Worm (Caenorhabditis elegans) whole organism, L1 larva: ENCODE results near the gene pgp-11.

Experiments used
- C04F5.9 ChIP-seq: sonication (generic microtip); optimal IDR thresholded peaks from 2 replicates; lab custom pipeline; 2016; ENCODE audit warnings: missing genetic modification characterization, missing compliant biosample characterization
- F16B12.6 ChIP-seq: fragments of 150-350 bp; optimal IDR thresholded peaks from 2 replicates; lab custom pipeline; 2014; ENCODE audit warnings: missing biosample characterization, missing genetic modification characterization
- Y116A8C.19 ChIP-seq: sonication (generic microtip); optimal IDR thresholded peaks from 2 replicates; lab custom pipeline; 2016; ENCODE audit warnings: missing compliant biosample characterization, missing genetic modification characterization, borderline replicate concordance
- aha-1 ChIP-seq: fragments of 150-350 bp; optimal IDR thresholded peaks from 2 replicates; lab custom pipeline; 2014; ENCODE audit warnings: missing biosample characterization, missing genetic modification characterization
- alr-1 ChIP-seq: fragments of 200-800 bp; sonication (Bioruptor generic); optimal IDR thresholded peaks from 2 replicates; lab custom pipeline; 2018; ENCODE audit warnings: borderline replicate concordance, mild to moderate bottlenecking, missing genetic modification characterization, missing compliant biosample characterization
- ceh-8 ChIP-seq: fragments of 200-800 bp; sonication (Bioruptor generic); optimal IDR thresholded peaks from 2 replicates; lab custom pipeline; 2018; ENCODE audit warnings: mild to moderate bottlenecking, missing genetic modification characterization, moderate library complexity, missing compliant biosample characterization
- ceh-82 ChIP-seq, 3 experiments: fragments of 150-350 bp in 1 of 3; sonication (generic microtip) in 2 of 3; optimal IDR thresholded peaks; 2 replicates each; lab custom pipeline; 2014 to 2017; ENCODE audit warnings: missing biosample characterization in 3 of 3, missing genetic modification characterization in 3 of 3
- ceh-88 ChIP-seq: fragments of 200-800 bp; sonication (Bioruptor generic); IDR thresholded peaks from 2 replicates; pipeline ENCODE4 v1.3.6; 2022; ENCODE audit warnings: missing genetic modification characterization, missing compliant biosample characterization
- ces-1 ChIP-seq: fragments of 150-350 bp; optimal IDR thresholded peaks from 2 replicates; lab custom pipeline; 2014; ENCODE audit warnings: missing biosample characterization, missing genetic modification reagents, missing genetic modification characterization
- dpl-1 ChIP-seq, 3 experiments: fragments of 150-350 bp in 2 of 3; sonication (generic microtip) in 1 of 3; optimal IDR thresholded peaks; 2 replicates each; lab custom pipeline; 2014 to 2017; ENCODE audit warnings: missing biosample characterization in 3 of 3, missing genetic modification characterization in 3 of 3, missing genetic modification reagents in 3 of 3
- efl-1 ChIP-seq, 4 experiments: fragments of 150-350 bp; optimal IDR thresholded peaks in 3 of 4; peaks in 1 of 4; 1 replicate in 1 of 4; 2 replicates in 3 of 4; lab custom pipeline; 2014; ENCODE audit warnings: missing biosample characterization in 2 of 4, missing genetic modification characterization in 2 of 4, missing genetic modification reagents in 2 of 4
- egl-13 ChIP-seq: sonication (generic microtip); optimal IDR thresholded peaks from 2 replicates; lab custom pipeline; 2016; ENCODE audit warnings: missing genotype, missing genetic modification reagents, missing genetic modification characterization, missing compliant biosample characterization
- egl-27 ChIP-seq, 2 experiments: fragments of 150-350 bp in 1 of 2; sonication (generic microtip); optimal IDR thresholded peaks; 3 replicates each; lab custom pipeline; 2017 to 2018; ENCODE audit warnings: missing biosample characterization in 2 of 2, missing genetic modification characterization in 2 of 2, missing genetic modification reagents in 2 of 2
- fkh-8 ChIP-seq: sonication (generic microtip); optimal IDR thresholded peaks from 2 replicates; lab custom pipeline; 2016; ENCODE audit warnings: mild to moderate bottlenecking, missing genetic modification characterization, missing compliant biosample characterization
- fos-1 ChIP-seq: fragments of 150-350 bp; optimal IDR thresholded peaks from 2 replicates; lab custom pipeline; 2014; ENCODE audit warnings: missing biosample characterization, missing genetic modification characterization
- grh-1 ChIP-seq: fragments of 200-800 bp; sonication (Bioruptor generic); IDR thresholded peaks from 2 replicates; pipeline ENCODE4 v1.3.6; 2022; ENCODE audit warnings: missing genetic modification reagents, missing genetic modification characterization, missing compliant biosample characterization
- hpl-2 ChIP-seq: fragments of 150-350 bp; optimal IDR thresholded peaks from 2 replicates; lab custom pipeline; 2014; ENCODE audit warnings: missing biosample characterization, missing genetic modification reagents, missing genetic modification characterization
- irx-1 ChIP-seq: sonication (generic microtip); optimal IDR thresholded peaks from 2 replicates; lab custom pipeline; 2016; ENCODE audit warnings: missing genetic modification characterization, missing compliant biosample characterization
- isw-1 ChIP-seq: fragments of 200-800 bp; sonication (Bioruptor generic); IDR thresholded peaks from 2 replicates; pipeline ENCODE4 v1.3.6; 2022; ENCODE audit warnings: missing genetic modification characterization, missing compliant biosample characterization
- lin-14 ChIP-seq: fragments of 200-800 bp; sonication (Bioruptor generic); optimal IDR thresholded peaks from 2 replicates; lab custom pipeline; 2018; ENCODE audit warnings: mild to moderate bottlenecking, missing genetic modification characterization, moderate library complexity, missing compliant biosample characterization
- lin-15B ChIP-seq: fragments of 150-350 bp; sonication (generic microtip); optimal IDR thresholded peaks from 3 replicates; lab custom pipeline; 2014; ENCODE audit warnings: missing biosample characterization, missing genetic modification characterization
- lin-39 ChIP-seq: fragments of 150-350 bp; optimal IDR thresholded peaks from 2 replicates; lab custom pipeline; 2014; ENCODE audit warnings: missing biosample characterization, missing genetic modification reagents, missing genetic modification characterization
- lir-3 ChIP-seq: sonication (generic microtip); optimal IDR thresholded peaks from 2 replicates; lab custom pipeline; 2016; ENCODE audit warnings: mild to moderate bottlenecking, missing genetic modification characterization, moderate library complexity, missing compliant biosample characterization; ENCODE audit not compliant: poor library complexity
- lsy-2 ChIP-seq, 2 experiments: fragments of 150-350 bp; optimal IDR thresholded peaks; 2 replicates each; lab custom pipeline; 2014; ENCODE audit warnings: missing biosample characterization in 2 of 2, missing genetic modification characterization in 2 of 2
- mab-9 ChIP-seq: fragments of 200-800 bp; sonication (Bioruptor generic); IDR thresholded peaks from 2 replicates; pipeline ENCODE4 v1.3.6; 2022; ENCODE audit warnings: missing genetic modification reagents, missing genetic modification characterization, missing compliant biosample characterization
- mdl-1 ChIP-seq, 2 experiments: fragments of 150-350 bp; optimal IDR thresholded peaks; 2 replicates each; lab custom pipeline; 2014 to 2017; ENCODE audit warnings: missing biosample characterization in 2 of 2, missing genetic modification characterization in 2 of 2, inconsistent platforms in 1 of 2
- nhr-19 ChIP-seq: fragments of 200-800 bp; sonication (Bioruptor generic); conservative IDR thresholded peaks from 2 replicates; pipeline ENCODE4 v1.3.6; 2022; ENCODE audit warnings: missing genetic modification characterization, missing compliant biosample characterization
- nhr-20 ChIP-seq: sonication (generic microtip); optimal IDR thresholded peaks from 2 replicates; lab custom pipeline; 2016; ENCODE audit warnings: mild to moderate bottlenecking, missing genetic modification characterization, missing compliant biosample characterization
- nhr-237 ChIP-seq: fragments of 150-350 bp; optimal IDR thresholded peaks from 2 replicates; lab custom pipeline; 2014; ENCODE audit warnings: missing biosample characterization, missing genetic modification characterization
- nhr-47 ChIP-seq: sonication (generic microtip); optimal IDR thresholded peaks from 2 replicates; lab custom pipeline; 2016; ENCODE audit warnings: mild to moderate bottlenecking, missing genetic modification characterization, moderate library complexity, missing compliant biosample characterization
- nhr-71 ChIP-seq: sonication (generic microtip); optimal IDR thresholded peaks from 2 replicates; lab custom pipeline; 2016; ENCODE audit warnings: mild to moderate bottlenecking, missing genetic modification characterization, moderate library complexity, missing compliant biosample characterization
- nhr-77 ChIP-seq: fragments of 150-350 bp; optimal IDR thresholded peaks from 2 replicates; lab custom pipeline; 2014; ENCODE audit warnings: missing biosample characterization, missing genetic modification characterization
- nhr-84 ChIP-seq: sonication (generic microtip); optimal IDR thresholded peaks from 2 replicates; lab custom pipeline; 2017; ENCODE audit warnings: missing biosample characterization, missing genetic modification characterization
- nhr-85 ChIP-seq: sonication (generic microtip); peaks from one replicate; lab custom pipeline; 2016; ENCODE audit warnings: missing genetic modification characterization, inconsistent platforms, missing compliant biosample characterization
- nhr-90 ChIP-seq: sonication (generic microtip); optimal IDR thresholded peaks from 2 replicates; lab custom pipeline; 2016; ENCODE audit warnings: mild to moderate bottlenecking, missing genetic modification characterization, missing compliant biosample characterization; ENCODE audit not compliant: poor library complexity
- pax-3 ChIP-seq: fragments of 200-800 bp; sonication (Bioruptor generic); optimal IDR thresholded peaks from 2 replicates; lab custom pipeline; 2018; ENCODE audit warnings: mild to moderate bottlenecking, missing genetic modification characterization, moderate library complexity, missing compliant biosample characterization
- skn-1 ChIP-seq: fragments of 150-350 bp; optimal IDR thresholded peaks from 2 replicates; lab custom pipeline; 2014; ENCODE audit warnings: missing biosample characterization, missing genetic modification characterization
- snpc-4 ChIP-seq: fragments of 150-350 bp; optimal IDR thresholded peaks from 2 replicates; lab custom pipeline; 2014; ENCODE audit warnings: missing biosample characterization, missing genetic modification characterization
- snu-23 ChIP-seq: sonication (generic microtip); optimal IDR thresholded peaks from 2 replicates; lab custom pipeline; 2016; ENCODE audit warnings: missing genetic modification characterization, missing compliant biosample characterization
- sptf-1 ChIP-seq: fragments of 150-350 bp; optimal IDR thresholded peaks from 2 replicates; lab custom pipeline; 2014; ENCODE audit warnings: missing biosample characterization, missing genetic modification characterization
- sup-37 ChIP-seq: fragments of 200-800 bp; sonication (Bioruptor generic); optimal IDR thresholded peaks from 2 replicates; lab custom pipeline; 2018; ENCODE audit warnings: mild to moderate bottlenecking, missing genetic modification characterization, missing compliant biosample characterization
- swsn-7 ChIP-seq: sonication (generic microtip); optimal IDR thresholded peaks from 2 replicates; lab custom pipeline; 2016; ENCODE audit warnings: missing genetic modification characterization, missing compliant biosample characterization
- tbx-2 ChIP-seq: sonication (generic microtip); optimal IDR thresholded peaks from 2 replicates; lab custom pipeline; 2016; ENCODE audit warnings: missing genetic modification characterization, missing compliant biosample characterization
- tlp-1 ChIP-seq: fragments of 150-350 bp; optimal IDR thresholded peaks from 2 replicates; lab custom pipeline; 2014; ENCODE audit warnings: missing biosample characterization, missing genetic modification characterization
- unc-130 ChIP-seq: fragments of 150-350 bp; optimal IDR thresholded peaks from 2 replicates; lab custom pipeline; 2017; ENCODE audit warnings: missing biosample characterization, missing genetic modification characterization, inconsistent platforms
- unc-62 ChIP-seq: fragments of 150-350 bp; optimal IDR thresholded peaks from 2 replicates; lab custom pipeline; 2014; ENCODE audit warnings: missing biosample characterization, missing genetic modification reagents, missing genetic modification characterization
- unc-98 ChIP-seq: fragments of 200-800 bp; sonication (Bioruptor generic); IDR thresholded peaks from 2 replicates; pipeline ENCODE4 v1.3.6; 2022; ENCODE audit warnings: missing genetic modification characterization, missing compliant biosample characterization
- xbp-1 ChIP-seq: sonication (generic microtip); optimal IDR thresholded peaks from 2 replicates; lab custom pipeline; 2016; ENCODE audit warnings: missing genetic modification characterization, missing compliant biosample characterization
- ztf-11 ChIP-seq, 2 experiments: sonication (generic microtip); optimal IDR thresholded peaks; 2 replicates each; lab custom pipeline; 2016 to 2017; ENCODE audit warnings: missing genetic modification characterization in 2 of 2, missing biosample characterization in 1 of 2, missing compliant biosample characterization in 1 of 2

The pgp-11 gene

DNA sequence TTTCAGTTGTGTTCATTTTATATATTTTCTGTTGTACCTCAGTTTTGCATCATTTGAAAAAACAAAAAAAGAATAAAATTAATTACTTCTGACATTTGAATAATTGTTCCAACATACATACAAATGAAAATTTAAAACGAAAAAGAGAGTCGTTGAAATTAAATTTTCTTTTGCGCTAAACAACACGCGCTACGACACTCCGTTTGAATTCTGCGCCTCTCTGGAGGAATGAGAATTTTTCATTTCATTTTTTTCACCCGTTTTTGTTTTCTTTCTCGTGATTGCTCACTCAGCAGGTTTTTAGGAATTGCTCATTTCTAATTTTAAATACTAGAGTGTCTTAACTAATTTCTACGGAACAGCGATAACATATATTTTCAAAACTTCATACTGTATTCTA lies 37.6 kb upstream of the pgp-11 start (continued):
- TF ChIP-seq dpl-1 (GFP tag; optimal IDR thresholded peaks at IDR 0.05; lab: Kevin White, UChicago) (peak in 2 of 3 experiments; percentile 12 to 42), ceh-82 (tag; optimal IDR thresholded peaks at IDR 0.05; lab: Kevin White, UChicago) (peak in 1 of 3 experiments; percentile 16), swsn-7 (peak; percentile 48), nhr-85 (tag; lab: Kevin White, UChicago) (peak; percentile 54)

ce11 chrII:8039416-8039815 lies 35.4 kb upstream of the pgp-11 start, which contains the start of the genes ubh-4 and algn-6:
Gene ubh-4, minus strand, starts transcription at chrII:8039597.
Gene algn-6, plus strand, starts transcription at chrII:8039802.
- TF ChIP-seq mab-9 (no peak), snu-23 (peak; percentile 69), sptf-1 (no peak), fkh-8 (tag; lab: Kevin White, UChicago) (peak; percentile 49), sup-37 (no peak), hpl-2 (GFP tag; lab: Kevin White, UChicago) (no peak), lir-3 (tag; lab: Kevin White, UChicago) (peak; percentile 80), ceh-8 (no peak), snpc-4 (tag; lab: Kevin White, UChicago) (peak; percentile 8), nhr-20 (tag; lab: Kevin White, UChicago) (peak; percentile 72), xbp-1 (tag; lab: Kevin White, UChicago) (peak; percentile 63), egl-13 (tag; lab: Kevin White, UChicago) (peak; percentile 13), unc-98 (no peak), Y116A8C.19 (tag; lab: Kevin White, UChicago) (no peak), ztf-11 (tag; optimal IDR thresholded peaks at IDR 0.05; lab: Kevin White, UChicago) (peak in 1 of 2 experiments; percentile 43), ces-1 (no peak), efl-1 (optimal IDR thresholded peaks at IDR 0.05; lab: Kevin White, UChicago) (peak; percentile 67), efl-1 (GFP tag; optimal IDR thresholded peaks at IDR 0.05 in 1 of 2; lab: Kevin White, UChicago) (peak; percentile 63 to 96), skn-1 (tag; lab: Kevin White, UChicago) (peak; percentile 31), nhr-237 (tag; lab: Kevin White, UChicago) (no peak), isw-1 (GFP tag; lab: Robert Waterston, UW) (peak; percentile 34), unc-62 (no peak), pax-3 (tag; lab: Kevin White, UChicago) (peak; percentile 65), nhr-19 (GFP tag; lab: Robert Waterston, UW) (peak; percentile 50), irx-1 (peak; percentile 44), nhr-77 (tag; lab: Kevin White, UChicago) (peak; percentile 38), lin-39 (no peak), fos-1 (tag; lab: Kevin White, UChicago) (no peak), aha-1 (tag; lab: Kevin White, UChicago) (no peak), lin-15B (peak; percentile 83), lin-14 (GFP tag; lab: Kevin White, UChicago) (peak; percentile 76), mdl-1 (tag; optimal IDR thresholded peaks at IDR 0.05; lab: Kevin White, UChicago) (peak in 1 of 2 experiments; percentile 17), dpl-1 (GFP tag; optimal IDR thresholded peaks at IDR 0.05; lab: Kevin White, UChicago) (peak; percentile 57 to 74 (median 63)), ceh-88 (no peak), unc-130 (peak; percentile 34), egl-27 (tag; optimal IDR thresholded peaks at IDR 0.05; lab: Kevin White, UChicago) (no peak), ceh-82 (tag; optimal IDR thresholded peaks at IDR 0.05; lab: Kevin White, UChicago) (no peak), F16B12.6 (tag; lab: Kevin White, UChicago) (no peak), nhr-84 (tag; lab: Kevin White, UChicago) (no peak), nhr-71 (tag; lab: Kevin White, UChicago) (peak; percentile 72), nhr-85 (tag; lab: Kevin White, UChicago) (peak; percentile 75), C04F5.9 (tag; lab: Kevin White, UChicago) (no peak), lsy-2 (tag; optimal IDR thresholded peaks at IDR 0.05; lab: Kevin White, UChicago) (peak; percentile 81 to 96), tbx-2 (tag; lab: Kevin White, UChicago) (peak; percentile 53), nhr-47 (tag; lab: Kevin White, UChicago) (peak; percentile 70), grh-1 (no peak), alr-1 (tag; lab: Kevin White, UChicago) (no peak), tlp-1 (tag; lab: Kevin White, UChicago) (no peak), nhr-90 (tag; lab: Kevin White, UChicago) (peak; percentile 53), swsn-7 (peak; percentile 46)
